Worm (Caenorhabditis elegans) whole organism, L2 larva: Measurements from ENCODE around the gene F56D5.5.
A peak's percentile ranks its signal among the peaks of the same experiment; 100 is the strongest.

ENCODE experiments used
- C34F6.9 ChIP-seq: fragments of 150-350 bp; optimal IDR thresholded peaks from 2 replicates; lab custom pipeline; 2014; ENCODE audit warnings: missing biosample characterization, missing genetic modification characterization
- F13H6.1 ChIP-seq: sonication (generic microtip); optimal IDR thresholded peaks from 2 replicates; lab custom pipeline; 2016; ENCODE audit warnings: missing genetic modification characterization, missing compliant biosample characterization
- ZK546.5 ChIP-seq: sonication (generic microtip); optimal IDR thresholded peaks from 2 replicates; lab custom pipeline; 2017; ENCODE audit warnings: missing biosample characterization, missing genetic modification characterization
- alr-1 ChIP-seq: fragments of 150-350 bp; optimal IDR thresholded peaks from 2 replicates; lab custom pipeline; 2014; ENCODE audit warnings: missing biosample characterization, missing genetic modification characterization
- aly-2 ChIP-seq: fragments of 150-350 bp; optimal IDR thresholded peaks from 2 replicates; lab custom pipeline; 2014; ENCODE audit warnings: missing biosample characterization, missing genetic modification characterization
- ama-1 ChIP-seq: fragments of 150-350 bp; optimal IDR thresholded peaks from 2 replicates; lab custom pipeline; 2018; ENCODE audit warnings: inconsistent platforms
- blmp-1 ChIP-seq: sonication (generic microtip); optimal IDR thresholded peaks from 2 replicates; lab custom pipeline; 2017; ENCODE audit warnings: missing genetic modification characterization, mild to moderate bottlenecking, missing compliant biosample characterization, antibody characterized with exemption, moderate library complexity; ENCODE audit not compliant: insufficient read depth
- ceh-16 ChIP-seq: fragments of 150-350 bp; optimal IDR thresholded peaks from 2 replicates; lab custom pipeline; 2014; ENCODE audit warnings: missing biosample characterization, missing genetic modification characterization
- ceh-82 ChIP-seq: fragments of 150-350 bp; optimal IDR thresholded peaks from 2 replicates; lab custom pipeline; 2014; ENCODE audit warnings: missing biosample characterization, missing genetic modification characterization
- crh-2 ChIP-seq: sonication (generic microtip); optimal IDR thresholded peaks from 2 replicates; lab custom pipeline; 2017; ENCODE audit warnings: missing biosample characterization, missing genetic modification characterization
- dmd-4 ChIP-seq: sonication (generic microtip); optimal IDR thresholded peaks from 2 replicates; lab custom pipeline; 2017; ENCODE audit warnings: missing biosample characterization, missing genetic modification characterization
- egl-27 ChIP-seq: sonication (generic microtip); optimal IDR thresholded peaks from 3 replicates; lab custom pipeline; 2017; ENCODE audit warnings: missing biosample characterization, missing genetic modification reagents, missing genetic modification characterization
- elt-1 ChIP-seq: fragments of 150-350 bp; optimal IDR thresholded peaks from 2 replicates; lab custom pipeline; 2014; ENCODE audit warnings: missing biosample characterization, missing genetic modification characterization
- elt-3 ChIP-seq: sonication (generic microtip); optimal IDR thresholded peaks from 2 replicates; lab custom pipeline; 2017; ENCODE audit warnings: missing biosample characterization, missing genetic modification characterization
- fos-1 ChIP-seq: fragments of 150-350 bp; optimal IDR thresholded peaks from 2 replicates; lab custom pipeline; 2014; ENCODE audit warnings: missing biosample characterization, missing genetic modification characterization
- gmeb-1 ChIP-seq: fragments of 150-350 bp; optimal IDR thresholded peaks from 2 replicates; lab custom pipeline; 2014; ENCODE audit warnings: missing biosample characterization, missing genetic modification characterization
- lin-13 ChIP-seq: fragments of 150-350 bp; optimal IDR thresholded peaks from 2 replicates; lab custom pipeline; 2014; ENCODE audit warnings: missing biosample characterization, missing genetic modification reagents, missing genetic modification characterization
- lin-39 ChIP-seq: fragments of 150-350 bp; optimal IDR thresholded peaks from 2 replicates; lab custom pipeline; 2014; ENCODE audit warnings: missing biosample characterization, missing genetic modification reagents, missing genetic modification characterization
- lsy-2 ChIP-seq, 2 experiments: fragments of 150-350 bp in 1 of 2; sonication (generic microtip) in 1 of 2; optimal IDR thresholded peaks; 2 replicates each; lab custom pipeline; 2014 to 2017; ENCODE audit warnings: missing biosample characterization in 2 of 2, missing genetic modification characterization in 2 of 2
- mab-5 ChIP-seq: fragments of 150-350 bp; optimal IDR thresholded peaks from 2 replicates; lab custom pipeline; 2014; ENCODE audit warnings: missing biosample characterization, missing genetic modification characterization
- mbf-1 ChIP-seq: sonication (generic microtip); optimal IDR thresholded peaks from 2 replicates; lab custom pipeline; 2017; ENCODE audit warnings: missing biosample characterization, missing genetic modification characterization
- mdl-1 ChIP-seq, 2 experiments: fragments of 150-350 bp in 1 of 2; sonication (generic microtip) in 1 of 2; optimal IDR thresholded peaks; 2 replicates each; lab custom pipeline; 2017; ENCODE audit warnings: missing biosample characterization in 2 of 2, missing genetic modification characterization in 2 of 2
- nhr-11 ChIP-seq: fragments of 150-350 bp; optimal IDR thresholded peaks from 2 replicates; lab custom pipeline; 2014; ENCODE audit warnings: missing biosample characterization, missing genetic modification characterization
- nhr-12 ChIP-seq: fragments of 150-350 bp; optimal IDR thresholded peaks from 2 replicates; lab custom pipeline; 2014; ENCODE audit warnings: missing biosample characterization, missing genetic modification characterization
- nhr-129 ChIP-seq: fragments of 150-350 bp; optimal IDR thresholded peaks from 2 replicates; lab custom pipeline; 2014; ENCODE audit warnings: missing biosample characterization, missing genetic modification characterization
- nhr-21 ChIP-seq: fragments of 150-350 bp; optimal IDR thresholded peaks from 2 replicates; lab custom pipeline; 2014; ENCODE audit warnings: missing biosample characterization, missing genetic modification characterization
- nhr-23 ChIP-seq: fragments of 150-350 bp; optimal IDR thresholded peaks from 2 replicates; lab custom pipeline; 2014; ENCODE audit warnings: missing biosample characterization, missing genetic modification reagents, missing genetic modification characterization
- nhr-237 ChIP-seq: fragments of 150-350 bp; optimal IDR thresholded peaks from 2 replicates; lab custom pipeline; 2014; ENCODE audit warnings: missing biosample characterization, missing genetic modification characterization
- nhr-25 ChIP-seq: fragments of 150-350 bp; sonication (generic microtip); optimal IDR thresholded peaks from 3 replicates; lab custom pipeline; 2014; ENCODE audit warnings: missing biosample characterization, missing genetic modification characterization
- nhr-77 ChIP-seq: fragments of 150-350 bp; optimal IDR thresholded peaks from 2 replicates; lab custom pipeline; 2014; ENCODE audit warnings: missing biosample characterization, missing genetic modification characterization
- peb-1 ChIP-seq: fragments of 150-350 bp; optimal IDR thresholded peaks from 2 replicates; lab custom pipeline; 2014; ENCODE audit warnings: missing biosample characterization, missing genetic modification characterization
- sem-4 ChIP-seq: fragments of 150-350 bp; optimal IDR thresholded peaks from 2 replicates; lab custom pipeline; 2014; ENCODE audit warnings: missing biosample characterization, missing genetic modification reagents, missing genetic modification characterization
- sma-3 ChIP-seq: sonication (generic microtip); optimal IDR thresholded peaks from 2 replicates; lab custom pipeline; 2016; ENCODE audit warnings: missing genetic modification reagents, missing genetic modification characterization, missing compliant biosample characterization
- sma-9 ChIP-seq, 2 experiments: fragments of 150-350 bp in 1 of 2; sonication (generic microtip) in 1 of 2; optimal IDR thresholded peaks; 2 replicates each; lab custom pipeline; 2014 to 2016; ENCODE audit warnings: missing genetic modification characterization in 2 of 2, mild to moderate bottlenecking in 1 of 2, missing biosample characterization in 1 of 2, missing compliant biosample characterization in 1 of 2, missing genetic modification reagents in 1 of 2, moderate library complexity in 1 of 2
- snpc-4 ChIP-seq: fragments of 150-350 bp; optimal IDR thresholded peaks from 2 replicates; lab custom pipeline; 2014; ENCODE audit warnings: missing biosample characterization, missing genetic modification characterization
- unc-39 ChIP-seq: fragments of 150-350 bp; optimal IDR thresholded peaks from 2 replicates; lab custom pipeline; 2014; ENCODE audit warnings: missing biosample characterization, missing genetic modification characterization
- unc-55 ChIP-seq: fragments of 150-350 bp; sonication (generic microtip); optimal IDR thresholded peaks from 3 replicates; lab custom pipeline; 2014; ENCODE audit warnings: missing biosample characterization, missing genetic modification reagents, missing genetic modification characterization
- zag-1 ChIP-seq: fragments of 150-350 bp; optimal IDR thresholded peaks from 2 replicates; lab custom pipeline; 2014; ENCODE audit warnings: missing biosample characterization, missing genetic modification characterization
- ztf-11 ChIP-seq: sonication (generic microtip); optimal IDR thresholded peaks from 2 replicates; lab custom pipeline; 2017; ENCODE audit warnings: missing biosample characterization, missing genetic modification characterization
- ztf-4 ChIP-seq: fragments of 150-350 bp; optimal IDR thresholded peaks from 2 replicates; lab custom pipeline; 2014; ENCODE audit warnings: missing biosample characterization, missing genetic modification characterization

Gene F56D5.5

ce11 chrIV:9396118-9396517 is 11.8 kb downstream of the F56D5.5 start, which contains the start of gene col-121:
TSS of gene col-121 (minus strand) at chrIV:9396218.
- no peak for TF ChIP-seq ztf-11 (tag; lab: Kevin White, UChicago)
- no peak for TF ChIP-seq nhr-12 (tag; lab: Kevin White, UChicago)
- TF ChIP-seq sma-9 (GFP tag; optimal IDR thresholded peaks at IDR 0.05; lab: Kevin White, UChicago), result no peak
- TF ChIP-seq sma-9 (tag; optimal IDR thresholded peaks at IDR 0.05; lab: Kevin White, UChicago), result no peak
- TF ChIP-seq gmeb-1, result no peak
- TF ChIP-seq mbf-1 (tag; lab: Kevin White, UChicago), result no peak
- TF ChIP-seq nhr-129 (tag; lab: Kevin White, UChicago), result no peak
- no peak for TF ChIP-seq zag-1
- no peak for TF ChIP-seq aly-2 (tag; lab: Kevin White, UChicago)
- no peak for TF ChIP-seq lin-39 (tag; lab: Kevin White, UChicago)
- no peak for TF ChIP-seq sem-4 (tag; lab: Kevin White, UChicago)
- TF ChIP-seq elt-1, result no peak
- TF ChIP-seq lin-13 (GFP tag; lab: Kevin White, UChicago), result no peak
- TF ChIP-seq C34F6.9 (tag; lab: Kevin White, UChicago), result no peak
- no peak for TF ChIP-seq ztf-4
- TF ChIP-seq lsy-2 (tag; optimal IDR thresholded peaks at IDR 0.05; lab: Kevin White, UChicago), result no peak
- no peak for TF ChIP-seq F13H6.1 (tag; lab: Kevin White, UChicago)
- TF ChIP-seq, all 48 proteins: peak for 0

ce11 chrIV:9386038-9386437 is 21.9 kb downstream of the F56D5.5 start, which contains the start of gene daf-15:
TSS of gene daf-15 (plus strand) at chrIV:9386208.
- TF ChIP-seq lsy-2 (tag; optimal IDR thresholded peaks at IDR 0.05; lab: Kevin White, UChicago) (peak; percentile 37 to 76), lin-39 (tag; lab: Kevin White, UChicago) (no peak), crh-2 (peak; percentile 64), sma-9 (GFP tag; optimal IDR thresholded peaks at IDR 0.05; lab: Kevin White, UChicago) (peak; percentile 36), sma-9 (tag; optimal IDR thresholded peaks at IDR 0.05; lab: Kevin White, UChicago) (no peak), F13H6.1 (tag; lab: Kevin White, UChicago) (peak; percentile 26), nhr-11 (tag; lab: Kevin White, UChicago) (no peak), unc-55 (GFP tag; lab: Kevin White, UChicago) (peak; percentile 93), gmeb-1 (peak; percentile 96), C34F6.9 (tag; lab: Kevin White, UChicago) (peak; percentile 64), ZK546.5 (no peak), nhr-25 (tag; lab: Kevin White, UChicago) (peak; percentile 11), nhr-237 (no peak), sma-3 (GFP tag; lab: Kevin White, UChicago) (peak; percentile 56), nhr-129 (tag; lab: Kevin White, UChicago) (no peak), snpc-4 (tag; lab: Kevin White, UChicago) (peak; percentile 47), fos-1 (tag; lab: Kevin White, UChicago) (peak; percentile 31)
- TF ChIP-seq, all 48 proteins: peak for 11

ce11 chrIV:9384826-9385225 is 23.1 kb downstream of the F56D5.5 start, which contains the start of gene C10C5.7:
TSS of gene C10C5.7 (plus strand) at chrIV:9385126.
- TF ChIP-seq sem-4 (tag; lab: Kevin White, UChicago), result no peak
- no peak for TF ChIP-seq mdl-1 (tag; optimal IDR thresholded peaks at IDR 0.05; lab: Kevin White, UChicago)
- no peak for TF ChIP-seq ztf-4
- no peak for TF ChIP-seq nhr-25 (tag; lab: Kevin White, UChicago)
- no peak for TF ChIP-seq ceh-16 (tag; lab: Kevin White, UChicago)
- no peak for TF ChIP-seq lin-39 (tag; lab: Kevin White, UChicago)
- no peak for TF ChIP-seq nhr-237
- no peak for TF ChIP-seq nhr-77
- no peak for TF ChIP-seq unc-39 (tag; lab: Kevin White, UChicago)
- TF ChIP-seq aly-2 (tag; lab: Kevin White, UChicago), result no peak
- no peak for TF ChIP-seq alr-1 (tag; lab: Kevin White, UChicago)
- TF ChIP-seq nhr-23 (tag; lab: Kevin White, UChicago), result no peak
- TF ChIP-seq gmeb-1, result no peak
- no peak for TF ChIP-seq mab-5 (tag; lab: Kevin White, UChicago)
- no peak for TF ChIP-seq ama-1 (lab: Kevin White, UChicago)
- TF ChIP-seq ztf-11 (tag; lab: Kevin White, UChicago), result no peak
- TF ChIP-seq egl-27 (tag; lab: Kevin White, UChicago), result no peak
- TF ChIP-seq peb-1, result no peak
- TF ChIP-seq elt-3 (tag; lab: Kevin White, UChicago), result no peak

- TF ChIP-seq dmd-4 (tag; lab: Kevin White, UChicago), result no peak
- TF ChIP-seq nhr-77, result no peak
- TF ChIP-seq ztf-4, result no peak
- TF ChIP-seq blmp-1 (tag; lab: Kevin White, UChicago), result no peak
- TF ChIP-seq elt-3 (tag; lab: Kevin White, UChicago), result no peak
- TF ChIP-seq zag-1, result no peak
- TF ChIP-seq gmeb-1, result no peak
- no peak for TF ChIP-seq lin-13 (GFP tag; lab: Kevin White, UChicago)
- TF ChIP-seq ceh-82, result no peak
- TF ChIP-seq unc-55 (GFP tag; lab: Kevin White, UChicago), result no peak
- TF ChIP-seq nhr-25 (tag; lab: Kevin White, UChicago), result no peak
- no peak for TF ChIP-seq sma-3 (GFP tag; lab: Kevin White, UChicago)
- no peak for TF ChIP-seq nhr-21 (tag; lab: Kevin White, UChicago)
These were observed 26.8 kb downstream of the F56D5.5 start, which contains the start of gene C10C5.5 for ce11 chrIV:9381136-9381535. TSS of gene C10C5.5 (plus strand) at chrIV:9381436.
